Worm (Caenorhabditis elegans): ENCODE measurements around the gene nhr-148.

ce11 chrV:7355464-7355863, 13.5 kb downstream of the nhr-148 start, which contains the start of gene tag-293:
- TF ChIP-seq nfya-2 (GFP tag; IDR thresholded peaks at IDR 0.05) (no peak), hlh-26 (GFP tag; conservative IDR thresholded peaks at IDR 0.05) (no peak), nhr-90 (tag; optimal IDR thresholded peaks at IDR 0.05) (no peak), snpc-4 (GFP tag; optimal IDR thresholded peaks at IDR 0.05) (no peak), snpc-4 (tag; optimal IDR thresholded peaks at IDR 0.05) (no peak), ama-1 (optimal IDR thresholded peaks at IDR 0.05) (no peak), ama-1 (GFP tag; optimal IDR thresholded peaks at IDR 0.05) (no peak), lin-40 (tag; optimal IDR thresholded peaks at IDR 0.05) (no peak), chd-7 (tag; optimal IDR thresholded peaks at IDR 0.05) (no peak), tlf-1 (GFP tag; optimal IDR thresholded peaks at IDR 0.05) (no peak), madf-3 (GFP tag; IDR thresholded peaks at IDR 0.05) (no peak), attf-3 (GFP tag; conservative IDR thresholded peaks at IDR 0.05) (no peak), atf-7 (tag; optimal IDR thresholded peaks at IDR 0.05) (no peak), zim-3 (tag; optimal IDR thresholded peaks at IDR 0.05) (no peak), T26A5.8 (tag; optimal IDR thresholded peaks at IDR 0.05) (no peak), nhr-80 (tag; optimal IDR thresholded peaks at IDR 0.05) (no peak)

Data from whole organism, young adult.